Fruit fly (Drosophila melanogaster): Measurements from ENCODE around the gene rsh.
A peak's percentile ranks its signal among the peaks of the same experiment; 100 is the strongest.

Gene rsh

DNA sequence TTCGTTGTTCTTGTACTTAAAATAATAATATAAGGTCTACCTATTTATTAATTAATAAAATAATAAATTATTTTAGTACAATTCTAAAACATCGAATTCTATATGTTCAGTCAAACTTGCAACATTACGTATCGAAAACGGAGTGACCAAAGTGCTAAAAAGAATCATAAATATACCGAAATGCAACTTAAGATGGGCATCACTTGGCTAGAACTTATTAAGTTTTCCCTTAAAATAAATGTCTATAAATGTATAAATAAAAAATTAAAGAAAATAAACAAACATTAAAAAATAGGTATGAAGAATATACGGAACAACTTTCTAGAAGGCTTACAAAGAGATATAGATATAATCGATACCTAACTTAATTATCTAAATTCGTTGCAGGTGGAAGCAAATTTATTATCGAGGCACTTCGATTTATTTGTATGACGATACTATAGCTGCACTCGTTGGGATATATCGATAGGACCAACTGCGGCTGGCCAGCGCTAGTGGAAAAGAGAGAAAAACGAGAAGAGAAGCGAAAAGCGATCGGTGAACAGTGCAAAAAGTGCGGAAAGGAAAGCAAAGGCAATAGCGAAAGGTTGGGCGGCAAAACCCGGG is 102.3 kb downstream of the rsh start, which contains the start of gene lic:
Gene lic (plus strand): TSS at position 490 of the 606 bp plus-strand sequence.
- TF ChIP-seq grn (GFP tag; optimal IDR thresholded peaks at IDR 0.05) (no peak), Med (GFP tag) (peak; percentile 28), btn (GFP tag; optimal IDR thresholded peaks at IDR 0.05) (no peak), CG8478 (optimal IDR thresholded peaks at IDR 0.05) (no peak), bowl (GFP tag; IDR thresholded peaks at IDR 0.05) (no peak), CG4820 (GFP tag; optimal IDR thresholded peaks at IDR 0.05) (no peak), inv (GFP tag; IDR thresholded peaks at IDR 0.05; ENCODE audit: partially characterized antibody) (peak; percentile 67), CG31388 (GFP tag; optimal IDR thresholded peaks at IDR 0.05) (no peak), Ssrp (tag; optimal IDR thresholded peaks at IDR 0.05) (no peak), nerfin-2 (GFP tag; IDR thresholded peaks at IDR 0.05; ENCODE audit: partially characterized antibody) (peak; percentile 86), gem (tag; optimal IDR thresholded peaks at IDR 0.05) (peak; percentile 2), CG18599 (GFP tag; optimal IDR thresholded peaks at IDR 0.05) (no peak), dimm (GFP tag; IDR thresholded peaks at IDR 0.05) (no peak), Kr (GFP tag; optimal IDR thresholded peaks at IDR 0.05) (no peak), NK7.1 (GFP tag; optimal IDR thresholded peaks at IDR 0.05) (no peak), Bgb (GFP tag; IDR thresholded peaks at IDR 0.05; ENCODE audit: partially characterized antibody) (peak; percentile 85), nau (GFP tag; optimal IDR thresholded peaks at IDR 0.05) (no peak), NFAT (GFP tag; IDR thresholded peaks at IDR 0.05) (0 out of 2 replicates have a peak, but pooled peaks have one; percentile 15), CG6813 (GFP tag; optimal IDR thresholded peaks at IDR 0.05) (no peak), en (GFP tag; optimal IDR thresholded peaks at IDR 0.05) (no peak), Ets97D (GFP tag; optimal IDR thresholded peaks at IDR 0.05) (peak; percentile 7), sqz (GFP tag; optimal IDR thresholded peaks at IDR 0.05) (no peak), CG11695 (GFP tag; IDR thresholded peaks at IDR 0.05) (no peak), CG5180 (GFP tag; optimal IDR thresholded peaks at IDR 0.05) (no peak), lola (GFP tag; optimal IDR thresholded peaks at IDR 0.05) (no peak), CG14667 (GFP tag; IDR thresholded peaks at IDR 0.05) (no peak), BtbVII (GFP tag; optimal IDR thresholded peaks at IDR 0.05) (no peak), CG1603 (tag; optimal IDR thresholded peaks at IDR 0.05) (peak; percentile 7), stc (GFP tag; IDR thresholded peaks at IDR 0.05) (no peak), CG1024 (GFP tag; IDR thresholded peaks at IDR 0.05) (no peak), Dbx (GFP tag; IDR thresholded peaks at IDR 0.05) (no peak), CG4617 (GFP tag; optimal IDR thresholded peaks at IDR 0.05; ENCODE audit: borderline replicate concordance) (peak; percentile 7), Atf6 (GFP tag; IDR thresholded peaks at IDR 0.05) (no peak), Hmx (GFP tag; optimal IDR thresholded peaks at IDR 0.05) (no peak), Eip74EF (GFP tag; optimal IDR thresholded peaks at IDR 0.05) (no peak), ab (GFP tag; optimal IDR thresholded peaks at IDR 0.05) (no peak), CG16813 (GFP tag; IDR thresholded peaks at IDR 0.05; ENCODE audit: partially characterized antibody) (peak; percentile 81), sens (GFP tag) (no peak), CoRest (tag; optimal IDR thresholded peaks at IDR 0.05) (peak; percentile 4), rib (GFP tag; IDR thresholded peaks at IDR 0.05) (no peak), oc (tag; optimal IDR thresholded peaks at IDR 0.05) (no peak), CG10431 (GFP tag; optimal IDR thresholded peaks at IDR 0.05) (no peak), slp2 (GFP tag; optimal IDR thresholded peaks at IDR 0.05) (no peak), zen2 (GFP tag; IDR thresholded peaks at IDR 0.05; ENCODE audit: partially characterized antibody) (peak; percentile 86), CG6791 (GFP tag; IDR thresholded peaks at IDR 0.05; ENCODE audit: partially characterized antibody) (peak; percentile 91), ase (GFP tag; IDR thresholded peaks at IDR 0.05) (no peak), CG10209 (GFP tag; optimal IDR thresholded peaks at IDR 0.05) (no peak), Myb (GFP tag; optimal IDR thresholded peaks at IDR 0.05) (no peak), CG17361 (GFP tag; IDR thresholded peaks at IDR 0.05) (no peak), CG1233 (GFP tag; optimal IDR thresholded peaks at IDR 0.05) (no peak)
